Fruit fly (Drosophila melanogaster) whole organism, wandering third instar larva: ENCODE results near the gene CG33723.

Source experiments
- Abd-B ChIP-seq: fragments of >200 bp; optimal IDR thresholded peaks from 2 replicates; lab custom pipeline; 2017; ENCODE audit warnings: missing biosample characterization, missing genetic modification characterization
- CG32264 ChIP-seq: fragments of 200-800 bp; sonication (Bioruptor generic); optimal IDR thresholded peaks from 2 replicates; lab custom pipeline; 2016; ENCODE audit warnings: missing biosample characterization, missing genetic modification characterization
- CG9705 ChIP-seq: fragments of 200-800 bp; sonication (Bioruptor generic); optimal IDR thresholded peaks from 2 replicates; lab custom pipeline; 2018; ENCODE audit warnings: missing biosample characterization, mild to moderate bottlenecking, missing genetic modification characterization
- CrebA ChIP-seq: fragments of 200-800 bp; sonication (Bioruptor generic); optimal IDR thresholded peaks from 2 replicates; lab custom pipeline; 2016; ENCODE audit warnings: missing biosample characterization, mild to moderate bottlenecking, missing genetic modification characterization, borderline replicate concordance
- Dfd ChIP-seq: fragments of >200 bp; optimal IDR thresholded peaks from 2 replicates; lab custom pipeline; 2017; ENCODE audit warnings: missing biosample characterization, missing genetic modification characterization
- Dif ChIP-seq: fragments of 200-275, 200-300 bp; sonication (Bioruptor generic); optimal IDR thresholded peaks from 2 replicates; lab custom pipeline; 2018; ENCODE audit warnings: missing biosample characterization, missing genetic modification characterization; ENCODE audit not compliant: partially characterized antibody
- HLH106 ChIP-seq: fragments of 200-800 bp; optimal IDR thresholded peaks from 3 replicates; lab custom pipeline; 2019; ENCODE audit warnings: missing biosample characterization, mild to moderate bottlenecking, missing genetic modification characterization, moderate library complexity
- Hnf4 ChIP-seq: fragments of 200-800 bp; sonication (Bioruptor generic); optimal IDR thresholded peaks from 2 replicates; lab custom pipeline; 2016; ENCODE audit warnings: missing biosample characterization, mild to moderate bottlenecking, missing genetic modification characterization
- Hr78 ChIP-seq: fragments of >200 bp; optimal IDR thresholded peaks from 2 replicates; lab custom pipeline; 2017; ENCODE audit warnings: missing biosample characterization, missing genetic modification characterization
- Hr83 ChIP-seq: fragments of 200-300 bp; sonication (Bioruptor generic); optimal IDR thresholded peaks from 2 replicates; lab custom pipeline; 2016; ENCODE audit warnings: missing biosample characterization, mild to moderate bottlenecking, missing genetic modification characterization, moderate library complexity; ENCODE audit not compliant: poor library complexity, severe bottlenecking
- Jra ChIP-seq: sonication (Bioruptor generic); optimal IDR thresholded peaks from 2 replicates; lab custom pipeline; 2016; ENCODE audit warnings: missing biosample characterization, missing genetic modification characterization
- Mio ChIP-seq: sonication (Bioruptor generic); optimal IDR thresholded peaks from 2 replicates; lab custom pipeline; 2016; ENCODE audit warnings: missing biosample characterization, missing genetic modification characterization
- Myc ChIP-seq: fragments of >200 bp; optimal IDR thresholded peaks from 2 replicates; lab custom pipeline; 2017
- N ChIP-seq: fragments of >200 bp; optimal IDR thresholded peaks from 2 replicates; lab custom pipeline; 2018; ENCODE audit warnings: missing biosample characterization, missing external identifiers, missing genetic modification characterization
- OdsH ChIP-seq: fragments of 200-800 bp; sonication (Bioruptor generic); optimal IDR thresholded peaks from 2 replicates; lab custom pipeline; 2016; ENCODE audit warnings: missing biosample characterization, mild to moderate bottlenecking, missing genetic modification characterization
- Rel ChIP-seq, 2 experiments: fragments of 200-800 bp; sonication (Bioruptor generic) in 1 of 2; optimal IDR thresholded peaks; 2 replicates in 1 of 2; 3 replicates in 1 of 2; lab custom pipeline; 2016 to 2019; ENCODE audit warnings: mild to moderate bottlenecking in 2 of 2, missing biosample characterization in 2 of 2, missing genetic modification characterization in 2 of 2, moderate library complexity in 1 of 2
- Sp1 ChIP-seq: fragments of 200-800 bp; sonication (Bioruptor generic); optimal IDR thresholded peaks from 3 replicates; lab custom pipeline; 2019; ENCODE audit warnings: missing biosample characterization, mild to moderate bottlenecking, missing genetic modification characterization, moderate library complexity
- Vsx2 ChIP-seq: fragments of 200-300, 225-300 bp; sonication (Bioruptor generic); optimal IDR thresholded peaks from 2 replicates; lab custom pipeline; 2018; ENCODE audit warnings: missing biosample characterization, missing genetic modification characterization; ENCODE audit not compliant: partially characterized antibody
- br ChIP-seq: fragments of 200-800 bp; sonication (Bioruptor generic); optimal IDR thresholded peaks from 2 replicates; lab custom pipeline; 2016; ENCODE audit warnings: missing biosample characterization, missing genetic modification characterization
- brk ChIP-seq: fragments of 200-800 bp; sonication (Bioruptor generic); optimal IDR thresholded peaks from 2 replicates; lab custom pipeline; 2016; ENCODE audit warnings: missing biosample characterization, mild to moderate bottlenecking, missing genetic modification characterization
- dl ChIP-seq, 2 experiments: fragments of 175-275, 200-275 bp in 1 of 2; fragments of 200-275 bp in 1 of 2; sonication (Bioruptor generic); optimal IDR thresholded peaks; lab custom pipeline; 2018; ENCODE audit warnings: mild to moderate bottlenecking in 2 of 2, missing biosample characterization in 2 of 2, missing genetic modification characterization in 2 of 2, moderate library complexity in 2 of 2; ENCODE audit not compliant: partially characterized antibody in 2 of 2, insufficient read depth in 1 of 2
- dmrt93B ChIP-seq: fragments of 200-800 bp; sonication (Bioruptor generic); optimal IDR thresholded peaks from 2 replicates; lab custom pipeline; 2018; ENCODE audit warnings: missing biosample characterization, mild to moderate bottlenecking, missing genetic modification characterization
- dsf ChIP-seq: sonication (Bioruptor generic); optimal IDR thresholded peaks from 2 replicates; lab custom pipeline; 2016; ENCODE audit warnings: missing biosample characterization, missing genetic modification characterization, borderline replicate concordance
- foxo ChIP-seq, 2 experiments: fragments of 200-800 bp; sonication (Bioruptor generic); optimal IDR thresholded peaks; 2 replicates in 1 of 2; 3 replicates in 1 of 2; lab custom pipeline; 2016 to 2017; ENCODE audit warnings: missing biosample characterization in 2 of 2, missing genetic modification characterization in 2 of 2
- fru ChIP-seq: fragments of 200-800 bp; sonication (Bioruptor generic); optimal IDR thresholded peaks from 3 replicates; lab custom pipeline; 2016; ENCODE audit warnings: missing biosample characterization, mild to moderate bottlenecking, missing genetic modification characterization
- h ChIP-seq: fragments of 200-800 bp; sonication (Bioruptor generic); optimal IDR thresholded peaks from 3 replicates; lab custom pipeline; 2016; ENCODE audit warnings: missing biosample characterization, mild to moderate bottlenecking, missing genetic modification characterization
- jim ChIP-seq: fragments of 175-275, 200-325 bp; sonication (Bioruptor generic); optimal IDR thresholded peaks from 2 replicates; lab custom pipeline; 2016; ENCODE audit warnings: missing biosample characterization, mild to moderate bottlenecking, missing genetic modification characterization
- lola ChIP-seq: fragments of >200 bp; optimal IDR thresholded peaks from 2 replicates; lab custom pipeline; 2017; ENCODE audit warnings: missing biosample characterization, missing genetic modification characterization
- pan ChIP-seq: fragments of >200 bp; optimal IDR thresholded peaks from 2 replicates; lab custom pipeline; 2017
- psq ChIP-seq: fragments of 200-800 bp; sonication (Bioruptor generic); optimal IDR thresholded peaks from 3 replicates; lab custom pipeline; 2017; ENCODE audit warnings: missing biosample characterization, mild to moderate bottlenecking, missing genetic modification characterization, moderate library complexity
- rgr ChIP-seq: fragments of 200-800 bp; sonication (Bioruptor generic); optimal IDR thresholded peaks from 3 replicates; lab custom pipeline; 2016; ENCODE audit warnings: missing biosample characterization, mild to moderate bottlenecking, missing genetic modification characterization
- sage ChIP-seq: fragments of 200-800 bp; sonication (Bioruptor generic); optimal IDR thresholded peaks from 2 replicates; lab custom pipeline; 2016; ENCODE audit warnings: missing biosample characterization, mild to moderate bottlenecking, missing genetic modification characterization
- sv ChIP-seq: fragments of 200-800 bp; sonication (Bioruptor generic); optimal IDR thresholded peaks from 3 replicates; lab custom pipeline; 2016; ENCODE audit warnings: missing biosample characterization, missing genetic modification characterization
- tai ChIP-seq: sonication (Bioruptor generic); optimal IDR thresholded peaks from 2 replicates; lab custom pipeline; 2016; ENCODE audit warnings: missing biosample characterization, missing genetic modification characterization
- usp ChIP-seq: fragments of >200 bp; optimal IDR thresholded peaks from 2 replicates; lab custom pipeline; 2017; ENCODE audit warnings: missing biosample characterization, missing genetic modification characterization
- woc ChIP-seq: sonication (Bioruptor generic); optimal IDR thresholded peaks from 2 replicates; lab custom pipeline; 2016; ENCODE audit warnings: missing biosample characterization, mild to moderate bottlenecking, missing genetic modification characterization

CG33723 gene

DNA sequence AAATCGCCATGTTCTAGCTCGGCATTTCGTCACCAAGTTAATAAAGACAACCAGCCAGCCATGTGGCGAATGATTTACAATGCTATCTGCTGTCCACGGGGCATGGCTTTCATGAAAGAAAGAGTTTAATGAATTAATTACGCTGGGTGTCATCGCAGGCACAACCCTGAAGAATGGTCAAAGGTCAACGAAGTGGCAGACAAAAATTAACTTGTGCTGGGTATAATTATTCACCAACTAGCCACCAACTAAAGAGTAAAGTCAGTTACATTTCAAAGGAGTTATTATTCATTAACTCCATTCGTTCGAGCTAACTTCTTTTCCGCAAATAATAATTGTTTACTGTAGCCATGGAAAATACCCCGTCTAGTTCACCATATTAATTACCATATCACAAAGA, 16.9 kb upstream of the CG33723 start:
- TF ChIP-seq Mio (GFP tag; lab: Kevin White, UChicago) (no peak), OdsH (no peak), sage (GFP tag; lab: Kevin White, UChicago) (no peak), Hnf4 (GFP tag; lab: Kevin White, UChicago) (no peak), br (GFP tag; lab: Kevin White, UChicago) (no peak), h (GFP tag; lab: Kevin White, UChicago) (no peak)

dm6 chr2L:9455157-9455556, 14.6 kb upstream of the CG33723 start:
- TF ChIP-seq Mio (GFP tag; lab: Kevin White, UChicago) (no peak), Vsx2 (no peak), OdsH (no peak), Hr78 (GFP tag; lab: Kevin White, UChicago) (no peak), jim (GFP tag; lab: Kevin White, UChicago) (no peak), tai (GFP tag; lab: Kevin White, UChicago) (no peak), sage (GFP tag; lab: Kevin White, UChicago) (no peak), dl (GFP tag; optimal IDR thresholded peaks at IDR 0.05; lab: Kevin White, UChicago; ENCODE audit: insufficient read depth in 1 of 2, partially characterized antibody in 2 of 2) (no peak), Dif (GFP tag; lab: Kevin White, UChicago) (no peak)

dm6 chr2L:9454369-9455054, 14.0 kb upstream of the CG33723 start:
- TF ChIP-seq HLH106 (tag; lab: Kevin White, UChicago) (no peak), lola (GFP tag; lab: Kevin White, UChicago) (no peak), pan (lab: Kevin White, UChicago) (no peak), foxo (GFP tag; optimal IDR thresholded peaks at IDR 0.05; lab: Kevin White, UChicago) (no peak), N (GFP tag; lab: Kevin White, UChicago) (no peak), Hr78 (GFP tag; lab: Kevin White, UChicago) (no peak), Sp1 (GFP tag; lab: Kevin White, UChicago) (no peak), Abd-B (GFP tag; lab: Kevin White, UChicago) (no peak), dmrt93B (GFP tag; lab: Kevin White, UChicago) (no peak), Hnf4 (GFP tag; lab: Kevin White, UChicago) (no peak), CG32264 (no peak), Hr83 (GFP tag; lab: Kevin White, UChicago) (no peak), jim (GFP tag; lab: Kevin White, UChicago) (no peak), usp (GFP tag; lab: Kevin White, UChicago) (no peak), Dfd (no peak), fru (GFP tag; lab: Kevin White, UChicago) (no peak)

DNA sequence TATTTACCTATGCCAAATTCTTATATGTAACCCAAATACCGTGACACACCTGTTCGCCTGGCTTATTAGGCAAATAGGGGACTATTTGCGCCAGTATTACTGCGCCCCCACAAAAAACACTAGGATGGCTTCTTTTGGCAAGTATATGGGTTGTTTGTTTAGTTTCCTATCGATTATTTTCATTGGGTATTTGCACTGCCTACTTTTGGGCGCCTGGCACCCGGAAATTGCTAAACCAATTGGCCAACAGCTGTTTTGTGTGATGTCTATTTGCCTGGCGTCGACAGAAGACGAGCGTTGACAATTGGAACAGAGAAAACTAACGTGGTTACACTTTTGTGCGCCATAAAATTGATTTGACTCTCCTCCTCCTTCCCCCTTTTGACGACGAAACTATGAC, 12.4 kb upstream of the CG33723 start:
- no peak for TF ChIP-seq br (GFP tag; lab: Kevin White, UChicago)
- no peak for TF ChIP-seq pan (lab: Kevin White, UChicago)

DNA sequence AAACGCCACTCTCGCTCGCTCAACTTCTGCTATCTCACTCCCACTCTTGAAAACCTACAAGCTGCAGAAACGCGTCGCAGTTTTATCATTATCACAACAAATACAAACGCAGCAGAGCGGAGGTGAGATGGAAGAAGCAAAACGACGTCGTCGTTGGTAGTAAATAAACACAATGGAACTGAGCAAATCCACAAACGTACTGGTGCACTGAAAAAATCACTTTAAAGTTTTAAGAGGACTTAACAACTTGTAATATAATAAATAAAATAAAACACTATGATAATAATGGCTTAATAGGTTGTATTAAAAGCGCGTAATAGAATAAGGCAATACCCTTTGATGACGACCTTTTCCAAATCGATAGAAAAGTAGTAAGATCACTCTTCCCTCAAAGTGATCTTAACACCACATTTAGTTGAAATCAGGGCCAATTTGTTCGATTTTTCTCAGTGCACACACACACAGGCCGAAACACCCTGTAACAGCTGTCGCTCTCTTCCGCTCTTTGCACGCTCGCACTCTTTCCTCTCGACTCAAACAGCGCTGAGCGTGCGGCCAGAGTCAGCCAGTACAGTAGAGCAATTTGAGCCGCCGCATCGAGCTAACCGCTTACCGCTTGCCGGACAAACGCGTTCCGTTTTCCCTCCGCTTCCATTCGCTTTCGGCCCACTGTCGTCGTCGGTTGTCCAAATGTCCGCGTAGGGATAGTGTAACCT, 8.9 kb upstream of the CG33723 start:
- TF ChIP-seq Myc (lab: Kevin White, UChicago) (no peak), Sp1 (GFP tag; lab: Kevin White, UChicago) (peak; percentile 99), rgr (GFP tag; lab: Kevin White, UChicago) (peak; percentile 94), CrebA (GFP tag; lab: Kevin White, UChicago) (peak; percentile 85), psq (peak; percentile 96), Hr83 (GFP tag; lab: Kevin White, UChicago) (peak; percentile 84), Rel (GFP tag; optimal IDR thresholded peaks at IDR 0.05; lab: Kevin White, UChicago) (peak; percentile 79), Rel (tag; optimal IDR thresholded peaks at IDR 0.05; lab: Kevin White, UChicago) (peak; percentile 82), CG9705 (peak; percentile 97), woc (GFP tag; lab: Kevin White, UChicago) (peak; percentile 85), fru (GFP tag; lab: Kevin White, UChicago) (peak; percentile 92), Jra (peak; percentile 37), Hnf4 (GFP tag; lab: Kevin White, UChicago) (peak; percentile 88), Hr78 (GFP tag; lab: Kevin White, UChicago) (no peak), dmrt93B (GFP tag; lab: Kevin White, UChicago) (peak; percentile 96), br (GFP tag; lab: Kevin White, UChicago) (peak; percentile 88), sage (GFP tag; lab: Kevin White, UChicago) (peak; percentile 86), sv (peak; percentile 94), dl (GFP tag; optimal IDR thresholded peaks at IDR 0.05; lab: Kevin White, UChicago; ENCODE audit: insufficient read depth in 1 of 2, partially characterized antibody in 2 of 2) (peak; percentile 67 to 90), Dif (GFP tag; lab: Kevin White, UChicago) (peak; percentile 91), HLH106 (tag; lab: Kevin White, UChicago) (peak; percentile 98), dsf (GFP tag; lab: Kevin White, UChicago) (peak; percentile 76), OdsH (peak; percentile 98), h (GFP tag; lab: Kevin White, UChicago) (peak; percentile 94), pan (lab: Kevin White, UChicago) (no peak), tai (GFP tag; lab: Kevin White, UChicago) (peak; percentile 88), brk (GFP tag; lab: Kevin White, UChicago) (peak; percentile 96), Abd-B (GFP tag; lab: Kevin White, UChicago) (no peak)
